Worm (Caenorhabditis elegans): ENCODE measurements around the gene alh-9.

DNA sequence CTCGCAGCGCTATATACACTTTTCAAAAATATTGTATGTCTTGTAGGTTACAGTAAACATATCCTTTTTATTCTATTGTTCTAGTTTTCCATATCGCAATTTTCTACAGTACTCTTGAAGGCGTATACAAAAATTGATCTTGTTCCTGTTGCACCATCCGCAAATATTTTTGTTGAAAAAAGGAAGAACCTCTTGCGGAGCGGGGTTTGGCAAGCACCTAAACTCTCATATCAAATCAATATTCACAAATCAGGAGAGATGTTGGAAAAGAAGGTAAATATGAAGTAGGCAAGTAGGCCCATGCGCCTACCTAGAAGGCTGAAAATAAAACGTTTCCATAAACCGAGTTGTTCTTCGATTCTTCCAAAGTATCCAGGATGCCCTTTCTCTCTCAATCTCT is 28.2 kb downstream of the alh-9 start, which contains the start of gene C28H8.5:
- no peak for TF ChIP-seq ama-1 (optimal IDR thresholded peaks at IDR 0.05)
- no peak for TF ChIP-seq tra-4 (tag; optimal IDR thresholded peaks at IDR 0.05)
- TF ChIP-seq pes-1 (GFP tag; IDR thresholded peaks at IDR 0.05), result no peak
- TF ChIP-seq flt-1 (GFP tag; IDR thresholded peaks at IDR 0.05), result no peak
- TF ChIP-seq aly-1 (tag; optimal IDR thresholded peaks at IDR 0.05), result no peak
- TF ChIP-seq tbx-11 (GFP tag; IDR thresholded peaks at IDR 0.05), result no peak
- no peak for TF ChIP-seq hnd-1 (tag; optimal IDR thresholded peaks at IDR 0.05)

All from whole organism, early embryonic.